Worm (Caenorhabditis elegans) whole organism, young adult: ENCODE data around the gene ins-15.

Source experiments
- F55B11.4 ChIP-seq: sonication (generic microtip); optimal IDR thresholded peaks from 2 replicates; lab custom pipeline; 2016; ENCODE audit warnings: missing compliant biosample characterization, missing genetic modification characterization, borderline replicate concordance; ENCODE audit not compliant: insufficient read depth
- athp-1 ChIP-seq: sonication (generic microtip); optimal IDR thresholded peaks from 2 replicates; lab custom pipeline; 2017; ENCODE audit warnings: mild to moderate bottlenecking, missing genetic modification characterization, missing compliant biosample characterization
- attf-3 ChIP-seq: fragments of 200-800 bp; sonication (Bioruptor generic); conservative IDR thresholded peaks from 2 replicates; pipeline ENCODE4 v1.3.6; 2022; ENCODE audit warnings: missing genetic modification reagents, missing genetic modification characterization, missing compliant biosample characterization

DNA sequence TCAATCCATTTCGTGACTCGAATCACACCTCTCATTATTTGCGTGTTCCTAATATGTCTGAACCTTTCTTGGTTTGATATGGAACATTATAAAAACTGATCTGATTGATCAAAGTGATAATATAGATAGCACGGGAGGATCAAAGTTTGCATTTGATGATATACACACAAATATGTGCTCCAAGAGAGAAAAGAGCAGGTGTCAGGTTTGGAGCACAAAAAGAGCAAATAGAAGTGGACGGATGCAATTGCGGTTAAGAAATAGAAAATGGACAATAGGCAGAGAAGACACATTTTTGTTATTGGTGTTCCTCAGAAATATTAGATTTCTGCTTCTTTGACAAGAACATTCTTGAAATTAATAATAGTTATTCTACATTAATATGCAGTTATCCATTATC, 45.8 kb downstream of the ins-15 start, which contains the start of gene C18H9.1:
- TF ChIP-seq athp-1 (tag; lab: Kevin White, UChicago), result no peak
- no peak for TF ChIP-seq F55B11.4 (tag; lab: Kevin White, UChicago)
- TF ChIP-seq attf-3 (GFP tag; lab: Robert Waterston, UW), result no peak
